Worm (Caenorhabditis elegans): ENCODE data around the gene srx-3.

srx-3 gene

ce11 chrV:9015540-9015939 lies 10.2 kb downstream of the srx-3 start, which contains the start of gene srt-18:
Gene srt-18, minus strand, starts transcription at chrV:9015640.
- TF ChIP-seq fos-1 (tag; optimal IDR thresholded peaks at IDR 0.05), result no peak
- no peak for TF ChIP-seq skn-1 (tag; optimal IDR thresholded peaks at IDR 0.05)
- TF ChIP-seq tbx-2 (tag; optimal IDR thresholded peaks at IDR 0.05), result no peak
- TF ChIP-seq ztf-11 (tag; optimal IDR thresholded peaks at IDR 0.05), result no peak
- no peak for TF ChIP-seq nhr-67 (tag; optimal IDR thresholded peaks at IDR 0.05)
- no peak for TF ChIP-seq elt-1 (tag; optimal IDR thresholded peaks at IDR 0.05)
- TF ChIP-seq pha-4 (tag; optimal IDR thresholded peaks at IDR 0.05), result no peak
- no peak for TF ChIP-seq sea-2 (GFP tag; optimal IDR thresholded peaks at IDR 0.05)
- TF ChIP-seq nhr-11 (tag; optimal IDR thresholded peaks at IDR 0.05), result no peak
- no peak for TF ChIP-seq unc-62 (GFP tag; optimal IDR thresholded peaks at IDR 0.05)

ce11 chrV:9016479-9016878 lies 11.1 kb downstream of the srx-3 start, which contains the start of gene oac-40:
Gene oac-40, plus strand, starts transcription at chrV:9016779.
- TF ChIP-seq skn-1 (tag; optimal IDR thresholded peaks at IDR 0.05) (no peak), nhr-76 (tag; optimal IDR thresholded peaks at IDR 0.05) (no peak), fos-1 (tag; optimal IDR thresholded peaks at IDR 0.05) (no peak), R02D3.7 (tag; optimal IDR thresholded peaks at IDR 0.05) (no peak), daf-12 (tag; optimal IDR thresholded peaks at IDR 0.05) (no peak), nhr-237 (tag; optimal IDR thresholded peaks at IDR 0.05) (no peak), elt-2 (tag; optimal IDR thresholded peaks at IDR 0.05) (no peak), snpc-4 (tag; optimal IDR thresholded peaks at IDR 0.05) (no peak), ZK546.5 (tag; optimal IDR thresholded peaks at IDR 0.05) (no peak), lin-39 (tag; optimal IDR thresholded peaks at IDR 0.05) (no peak), unc-39 (tag; optimal IDR thresholded peaks at IDR 0.05) (no peak), pqm-1 (tag; optimal IDR thresholded peaks at IDR 0.05) (no peak), fkh-2 (tag; optimal IDR thresholded peaks at IDR 0.05) (no peak), fkh-10 (GFP tag; optimal IDR thresholded peaks at IDR 0.05) (no peak), egl-5 (tag; optimal IDR thresholded peaks at IDR 0.05) (no peak), nhr-12 (tag; optimal IDR thresholded peaks at IDR 0.05) (no peak), ztf-4 (tag; optimal IDR thresholded peaks at IDR 0.05) (no peak)

ce11 chrV:9018871-9019270 lies 13.5 kb downstream of the srx-3 start:
- TF ChIP-seq pqm-1 (tag; optimal IDR thresholded peaks at IDR 0.05) (no peak), pha-4 (tag; optimal IDR thresholded peaks at IDR 0.05) (no peak), egl-5 (tag; optimal IDR thresholded peaks at IDR 0.05) (no peak), aly-2 (tag; optimal IDR thresholded peaks at IDR 0.05) (no peak), jun-1 (tag; optimal IDR thresholded peaks at IDR 0.05) (no peak), R02D3.7 (tag; optimal IDR thresholded peaks at IDR 0.05) (no peak), ceh-9 (tag; optimal IDR thresholded peaks at IDR 0.05) (no peak), nhr-67 (tag; optimal IDR thresholded peaks at IDR 0.05) (no peak), nhr-11 (tag; optimal IDR thresholded peaks at IDR 0.05) (no peak), ceh-82 (tag; optimal IDR thresholded peaks at IDR 0.05) (no peak), elt-1 (tag; optimal IDR thresholded peaks at IDR 0.05) (no peak), unc-39 (tag; optimal IDR thresholded peaks at IDR 0.05) (no peak), nhr-28 (tag; optimal IDR thresholded peaks at IDR 0.05) (no peak)

ce11 chrV:9022078-9022477 lies 16.7 kb downstream of the srx-3 start, which contains the start of gene oac-41:
Gene oac-41, minus strand, starts transcription at chrV:9022178.
- TF ChIP-seq ztf-11 (tag; optimal IDR thresholded peaks at IDR 0.05), result no peak
- no peak for TF ChIP-seq jun-1 (tag; optimal IDR thresholded peaks at IDR 0.05)
- TF ChIP-seq nhr-43 (tag; optimal IDR thresholded peaks at IDR 0.05; ENCODE audit: poor library complexity, severe bottlenecking), result no peak
- no peak for TF ChIP-seq nhr-67 (tag; optimal IDR thresholded peaks at IDR 0.05)
- TF ChIP-seq pha-4 (tag; optimal IDR thresholded peaks at IDR 0.05), result no peak

ce11 chrV:9024713-9025112 lies 19.4 kb downstream of the srx-3 start, which contains the start of gene bus-1:
Gene bus-1, minus strand, starts transcription at chrV:9024813.
- TF ChIP-seq elt-1 (tag; optimal IDR thresholded peaks at IDR 0.05), result no peak

ce11 chrV:9030248-9030647 lies 24.9 kb downstream of the srx-3 start, which contains the start of gene C25E10.5:
Gene C25E10.5, plus strand, starts transcription at chrV:9030548.
- TF ChIP-seq nhr-25 (tag; optimal IDR thresholded peaks at IDR 0.05) (no peak), nhr-11 (tag; optimal IDR thresholded peaks at IDR 0.05) (no peak), fkh-2 (tag; optimal IDR thresholded peaks at IDR 0.05) (no peak), nhr-43 (tag; optimal IDR thresholded peaks at IDR 0.05; ENCODE audit: poor library complexity, severe bottlenecking) (no peak), zag-1 (tag; optimal IDR thresholded peaks at IDR 0.05) (no peak), pha-4 (tag; optimal IDR thresholded peaks at IDR 0.05) (no peak), hmg-11 (tag; optimal IDR thresholded peaks at IDR 0.05) (no peak), ZK546.5 (tag; optimal IDR thresholded peaks at IDR 0.05) (no peak), ceh-9 (tag; optimal IDR thresholded peaks at IDR 0.05) (no peak), elt-2 (tag; optimal IDR thresholded peaks at IDR 0.05) (no peak), sea-2 (GFP tag; optimal IDR thresholded peaks at IDR 0.05) (no peak), egl-27 (tag; optimal IDR thresholded peaks at IDR 0.05) (no peak), aly-2 (tag; optimal IDR thresholded peaks at IDR 0.05) (no peak), fkh-10 (GFP tag; optimal IDR thresholded peaks at IDR 0.05) (no peak), fos-1 (tag; optimal IDR thresholded peaks at IDR 0.05) (no peak), ceh-28 (tag; optimal IDR thresholded peaks at IDR 0.05) (no peak), snpc-4 (tag; optimal IDR thresholded peaks at IDR 0.05) (no peak), unc-39 (tag; optimal IDR thresholded peaks at IDR 0.05) (no peak), egl-5 (tag; optimal IDR thresholded peaks at IDR 0.05) (no peak), mml-1 (tag; optimal IDR thresholded peaks at IDR 0.05) (no peak)
